Fruit fly (Drosophila melanogaster): Measurements from ENCODE around the gene Tgt.

dm6 chr2L:1157357-1157678 lies 26.5 kb upstream of the Tgt start:
- TF ChIP-seq Pif1A (GFP tag; optimal IDR thresholded peaks at IDR 0.05) (no peak), CG9948 (tag; optimal IDR thresholded peaks at IDR 0.05) (no peak), CG13204 (GFP tag; optimal IDR thresholded peaks at IDR 0.05) (no peak), fd96Ca (GFP tag; IDR thresholded peaks at IDR 0.05) (no peak)

All from whole organism, pupa.